Worm (Caenorhabditis elegans): ENCODE measurements around the gene lgc-27.

lgc-27 gene

ce11 chrII:4698266-4698771 lies 49.4 kb downstream of the lgc-27 start, which contains the start of the genes rpn-5 and scc-1:
Gene rpn-5, minus strand, starts transcription at chrII:4698427.
Gene scc-1, plus strand, starts transcription at chrII:4698721.
- TF ChIP-seq pax-1 (tag; optimal IDR thresholded peaks at IDR 0.05) (peak; percentile 33), unc-55 (GFP tag; optimal IDR thresholded peaks at IDR 0.05) (peak; percentile 97), syd-9 (tag; optimal IDR thresholded peaks at IDR 0.05) (no peak), F13H6.1 (tag; optimal IDR thresholded peaks at IDR 0.05) (no peak), sox-2 (GFP tag; IDR thresholded peaks at IDR 0.05) (no peak), pros-1 (tag; optimal IDR thresholded peaks at IDR 0.05) (no peak), pha-4 (tag; optimal IDR thresholded peaks at IDR 0.05) (no peak), dmd-4 (tag; optimal IDR thresholded peaks at IDR 0.05; ENCODE audit: borderline replicate concordance) (no peak), T23F11.4 (GFP tag; optimal IDR thresholded peaks at IDR 0.05) (no peak), K09A11.1 (tag; optimal IDR thresholded peaks at IDR 0.05; ENCODE audit: insufficient read depth) (no peak), sox-4 (tag; optimal IDR thresholded peaks at IDR 0.05) (no peak), pha-2 (tag; optimal IDR thresholded peaks at IDR 0.05) (no peak), ahr-1 (tag; optimal IDR thresholded peaks at IDR 0.05) (no peak), ref-2 (tag; optimal IDR thresholded peaks at IDR 0.05) (peak; percentile 21), nfya-1 (tag; optimal IDR thresholded peaks at IDR 0.05) (peak; percentile 85), ceh-24 (tag; optimal IDR thresholded peaks at IDR 0.05) (no peak), ceh-18 (tag; optimal IDR thresholded peaks at IDR 0.05) (no peak), unc-86 (tag; optimal IDR thresholded peaks at IDR 0.05) (no peak), tbx-2 (tag; optimal IDR thresholded peaks at IDR 0.05) (peak; percentile 25), madf-2 (tag; optimal IDR thresholded peaks at IDR 0.05) (no peak), ceh-14 (tag; optimal IDR thresholded peaks at IDR 0.05) (no peak), che-1 (tag; optimal IDR thresholded peaks at IDR 0.05) (no peak), rnt-1 (tag; optimal IDR thresholded peaks at IDR 0.05) (no peak), unc-3 (GFP tag; conservative IDR thresholded peaks at IDR 0.05) (no peak), unc-3 (tag; optimal IDR thresholded peaks at IDR 0.05) (no peak), npax-4 (tag; optimal IDR thresholded peaks at IDR 0.05) (no peak), C08G9.2 (tag; optimal IDR thresholded peaks at IDR 0.05) (no peak), ttx-3 (tag; optimal IDR thresholded peaks at IDR 0.05) (no peak), zip-5 (tag; optimal IDR thresholded peaks at IDR 0.05) (no peak), ama-1 (optimal IDR thresholded peaks at IDR 0.05) (no peak), unc-42 (tag; optimal IDR thresholded peaks at IDR 0.05) (peak; percentile 3), fkh-10 (GFP tag; optimal IDR thresholded peaks at IDR 0.05) (no peak), ceh-19 (GFP tag; optimal IDR thresholded peaks at IDR 0.05) (no peak)

- TF ChIP-seq ceh-34 (tag; optimal IDR thresholded peaks at IDR 0.05), result peak; percentile 75
- TF ChIP-seq dmd-4 (tag; optimal IDR thresholded peaks at IDR 0.05; ENCODE audit: borderline replicate concordance), result peak; percentile 64
- TF ChIP-seq ets-4 (tag; optimal IDR thresholded peaks at IDR 0.05), result peak; percentile 19
- peak; percentile 17 for TF ChIP-seq pha-2 (tag; optimal IDR thresholded peaks at IDR 0.05)
- TF ChIP-seq ceh-31 (tag; optimal IDR thresholded peaks at IDR 0.05), result peak; percentile 86
- peak; percentile 91 for TF ChIP-seq ceh-14 (tag; optimal IDR thresholded peaks at IDR 0.05)
- peak; percentile 56 for TF ChIP-seq zip-5 (tag; optimal IDR thresholded peaks at IDR 0.05)
- peak; percentile 33 for TF ChIP-seq pat-9 (tag; optimal IDR thresholded peaks at IDR 0.05)
- peak; percentile 77 for TF ChIP-seq unc-86 (tag; optimal IDR thresholded peaks at IDR 0.05)
- TF ChIP-seq fkh-6 (tag; optimal IDR thresholded peaks at IDR 0.05), result peak; percentile 41
- peak; percentile 44 for TF ChIP-seq ceh-6 (GFP tag; optimal IDR thresholded peaks at IDR 0.05)
- peak; percentile 78 for TF ChIP-seq nfya-1 (tag; optimal IDR thresholded peaks at IDR 0.05)
- TF ChIP-seq fax-1 (tag; optimal IDR thresholded peaks at IDR 0.05), result peak; percentile 45
- TF ChIP-seq lin-11 (tag; optimal IDR thresholded peaks at IDR 0.05), result peak; percentile 35
- peak; percentile 59 for TF ChIP-seq gmeb-2 (tag; optimal IDR thresholded peaks at IDR 0.05)
- TF ChIP-seq ref-2 (tag; optimal IDR thresholded peaks at IDR 0.05), result peak; percentile 85
- TF ChIP-seq tbx-7 (tag; optimal IDR thresholded peaks at IDR 0.05), result peak; percentile 41
- TF ChIP-seq C38D4.7 (GFP tag; optimal IDR thresholded peaks at IDR 0.05), result peak; percentile 3
- peak; percentile 16 for TF ChIP-seq ceh-48 (tag; optimal IDR thresholded peaks at IDR 0.05)
- TF ChIP-seq tbx-2 (tag; optimal IDR thresholded peaks at IDR 0.05), result peak; percentile 91
- TF ChIP-seq eyg-1 (tag; optimal IDR thresholded peaks at IDR 0.05), result peak; percentile 26
- TF ChIP-seq ttx-3 (tag; optimal IDR thresholded peaks at IDR 0.05), result peak; percentile 60
- peak; percentile 63 for TF ChIP-seq sox-4 (tag; optimal IDR thresholded peaks at IDR 0.05)
- TF ChIP-seq unc-3 (GFP tag; conservative IDR thresholded peaks at IDR 0.05), result 0 out of 2 replicates have a peak, but pooled peaks have one; percentile 20
- TF ChIP-seq unc-3 (tag; optimal IDR thresholded peaks at IDR 0.05), result peak; percentile 73
- TF ChIP-seq pqm-1 (tag; optimal IDR thresholded peaks at IDR 0.05), result peak; percentile 60
- peak; percentile 73 for TF ChIP-seq C08G9.2 (tag; optimal IDR thresholded peaks at IDR 0.05)
- peak; percentile 61 for TF ChIP-seq ceh-19 (GFP tag; optimal IDR thresholded peaks at IDR 0.05)
- peak; percentile 70 for TF ChIP-seq unc-42 (tag; optimal IDR thresholded peaks at IDR 0.05)
- peak; percentile 51 for TF ChIP-seq che-1 (tag; optimal IDR thresholded peaks at IDR 0.05)
- peak; percentile 47 for TF ChIP-seq T23F11.4 (GFP tag; optimal IDR thresholded peaks at IDR 0.05)
- peak; percentile 3 for TF ChIP-seq K09A11.1 (tag; optimal IDR thresholded peaks at IDR 0.05; ENCODE audit: insufficient read depth)
- peak; percentile 66 for TF ChIP-seq ceh-2 (tag; optimal IDR thresholded peaks at IDR 0.05)
Observed at ce11 chrII:4701482-4702119, 52.7 kb downstream of the lgc-27 start, which contains the start of gene unc-85. Gene unc-85, plus strand, starts transcription at chrII:4702069.
